Worm (Caenorhabditis elegans) whole organism, L4 larva: ENCODE results near the gene sym-3.
A peak's percentile ranks its signal among the peaks of the same experiment; 100 is the strongest.

Experiments
- D1046.2 ChIP-seq: fragments of 200-800 bp; sonication (Bioruptor generic); IDR thresholded peaks from 2 replicates; pipeline ENCODE4 v1.3.6; 2022; ENCODE audit warnings: missing genetic modification characterization, missing compliant biosample characterization
- F26F4.8 ChIP-seq: fragments of 200-800 bp; sonication (Bioruptor generic); conservative IDR thresholded peaks from 2 replicates; pipeline ENCODE4 v1.3.6; 2022; ENCODE audit warnings: missing genetic modification characterization, missing compliant biosample characterization
- F44E2.7 ChIP-seq: fragments of 200-800 bp; sonication (Bioruptor generic); IDR thresholded peaks from 2 replicates; pipeline ENCODE4 v2.1.2; 2022; ENCODE audit warnings: missing genetic modification characterization, missing compliant biosample characterization
- F49E8.2 ChIP-seq: sonication (generic microtip); optimal IDR thresholded peaks from 2 replicates; lab custom pipeline; 2016; ENCODE audit warnings: missing compliant biosample characterization, mild to moderate bottlenecking, missing genetic modification characterization, borderline replicate concordance
- R02D3.7 ChIP-seq: fragments of 150-350 bp; sonication (generic microtip); optimal IDR thresholded peaks from 3 replicates; lab custom pipeline; 2014; ENCODE audit warnings: missing biosample characterization, missing genetic modification characterization
- T20F7.1 ChIP-seq: fragments of 200-800 bp; sonication (Bioruptor generic); optimal IDR thresholded peaks from 2 replicates; lab custom pipeline; 2018; ENCODE audit warnings: mild to moderate bottlenecking, missing genetic modification characterization, missing compliant biosample characterization
- Y105C5A.15 ChIP-seq: fragments of 200-800 bp; sonication (Bioruptor generic); IDR thresholded peaks from 2 replicates; pipeline ENCODE4 v1.3.6; 2022; ENCODE audit warnings: missing genetic modification characterization, missing compliant biosample characterization
- aha-1 ChIP-seq: fragments of 150-350 bp; peaks from one replicate; lab custom pipeline; 2014; ENCODE audit warnings: missing biosample characterization, missing genetic modification characterization
- ama-1 ChIP-seq: fragments of 150-350 bp; optimal IDR thresholded peaks from 2 replicates; lab custom pipeline; 2014; ENCODE audit warnings: inconsistent platforms, mixed read lengths
- ceh-20 ChIP-seq: fragments of 200-800 bp; sonication (Bioruptor generic); IDR thresholded peaks from 2 replicates; pipeline ENCODE4 v1.3.6; 2022; ENCODE audit warnings: missing genetic modification reagents, missing genetic modification characterization, missing compliant biosample characterization
- ceh-28 ChIP-seq: fragments of 150-350 bp; optimal IDR thresholded peaks from 2 replicates; lab custom pipeline; 2014; ENCODE audit warnings: missing biosample characterization, missing genetic modification reagents, missing genetic modification characterization
- ceh-82 ChIP-seq: sonication (generic microtip); optimal IDR thresholded peaks from 2 replicates; lab custom pipeline; 2017; ENCODE audit warnings: missing biosample characterization, missing genetic modification characterization
- cey-2 ChIP-seq: sonication (generic microtip); optimal IDR thresholded peaks from 3 replicates; lab custom pipeline; 2017; ENCODE audit warnings: missing genetic modification characterization, mild to moderate bottlenecking, missing compliant biosample characterization, antibody characterized with exemption, borderline replicate concordance; ENCODE audit not compliant: insufficient read depth
- daf-12 ChIP-seq: fragments of 150-350 bp; optimal IDR thresholded peaks from 2 replicates; lab custom pipeline; 2014; ENCODE audit warnings: missing biosample characterization, missing genetic modification reagents, missing genetic modification characterization
- daf-16 ChIP-seq, 3 experiments: sonication (generic microtip); optimal IDR thresholded peaks; 2 replicates each; lab custom pipeline; 2016 to 2017; ENCODE audit warnings: missing genetic modification characterization in 3 of 3, missing genetic modification reagents in 3 of 3, mild to moderate bottlenecking in 2 of 3, missing compliant biosample characterization in 2 of 3, missing biosample characterization in 1 of 3, moderate library complexity in 1 of 3
- dmd-6 ChIP-seq: fragments of 200-800 bp; sonication (Bioruptor generic); IDR thresholded peaks from 2 replicates; pipeline ENCODE4 v1.3.6; 2022; ENCODE audit warnings: missing genetic modification reagents, missing genetic modification characterization, missing compliant biosample characterization
- dmd-9 ChIP-seq: fragments of 200-800 bp; sonication (Bioruptor generic); IDR thresholded peaks from 2 replicates; pipeline ENCODE4 v1.3.6; 2022; ENCODE audit warnings: missing genetic modification reagents, missing genetic modification characterization, missing compliant biosample characterization
- dpl-1 ChIP-seq: fragments of 150-350 bp; optimal IDR thresholded peaks from 2 replicates; lab custom pipeline; 2014; ENCODE audit warnings: missing biosample characterization, missing genetic modification reagents, missing genetic modification characterization
- duxl-1 ChIP-seq: sonication (generic microtip); optimal IDR thresholded peaks from 2 replicates; lab custom pipeline; 2016; ENCODE audit warnings: mild to moderate bottlenecking, missing genetic modification characterization, moderate library complexity, missing compliant biosample characterization; ENCODE audit not compliant: poor library complexity
- egl-27 ChIP-seq: sonication (generic microtip); optimal IDR thresholded peaks from 3 replicates; lab custom pipeline; 2017; ENCODE audit warnings: missing biosample characterization, missing genetic modification reagents, missing genetic modification characterization
- fos-1 ChIP-seq: fragments of 150-350 bp; optimal IDR thresholded peaks from 2 replicates; lab custom pipeline; 2014; ENCODE audit warnings: missing biosample characterization, missing genetic modification characterization
- gei-8 ChIP-seq: fragments of 200-800 bp; sonication (Bioruptor generic); optimal IDR thresholded peaks from 2 replicates; lab custom pipeline; 2018; ENCODE audit warnings: mild to moderate bottlenecking, missing genetic modification characterization, missing compliant biosample characterization
- hlh-30 ChIP-seq: sonication (generic microtip); optimal IDR thresholded peaks from 2 replicates; lab custom pipeline; 2017; ENCODE audit warnings: antibody characterized with exemption, mild to moderate bottlenecking, missing genetic modification characterization, missing compliant biosample characterization; ENCODE audit not compliant: insufficient read depth
- lin-13 ChIP-seq: fragments of 150-350 bp; optimal IDR thresholded peaks from 2 replicates; lab custom pipeline; 2014; ENCODE audit warnings: missing biosample characterization, missing genetic modification reagents, missing genetic modification characterization
- lin-15B ChIP-seq: fragments of 150-350 bp; sonication (generic microtip); optimal IDR thresholded peaks from 3 replicates; lab custom pipeline; 2014; ENCODE audit warnings: missing biosample characterization, missing genetic modification characterization
- lir-3 ChIP-seq: sonication (generic microtip); optimal IDR thresholded peaks from 2 replicates; lab custom pipeline; 2016; ENCODE audit warnings: mild to moderate bottlenecking, missing genetic modification characterization, missing compliant biosample characterization
- lsy-2 ChIP-seq, 2 experiments: fragments of 150-350 bp in 1 of 2; sonication (generic microtip) in 1 of 2; optimal IDR thresholded peaks; 2 replicates each; lab custom pipeline; 2014 to 2017; ENCODE audit warnings: missing biosample characterization in 2 of 2, missing genetic modification characterization in 2 of 2
- madf-5 ChIP-seq, 2 experiments: fragments of 200-800 bp; sonication (Bioruptor generic); IDR thresholded peaks; 2 replicates each; pipeline ENCODE4 v1.3.6; 2022; ENCODE audit warnings: missing compliant biosample characterization in 2 of 2, missing genetic modification characterization in 2 of 2
- mdl-1 ChIP-seq, 2 experiments: fragments of 150-350 bp in 1 of 2; sonication (generic microtip) in 1 of 2; optimal IDR thresholded peaks; 2 replicates each; lab custom pipeline; 2014 to 2017; ENCODE audit warnings: missing biosample characterization in 2 of 2, missing genetic modification characterization in 2 of 2
- mes-2 ChIP-seq: sonication (generic microtip); optimal IDR thresholded peaks from 2 replicates; lab custom pipeline; 2016; ENCODE audit warnings: missing genotype, mild to moderate bottlenecking, missing genetic modification characterization, missing compliant biosample characterization; ENCODE audit not compliant: poor library complexity, severe bottlenecking
- nhr-11 ChIP-seq: fragments of 150-350 bp; optimal IDR thresholded peaks from 2 replicates; lab custom pipeline; 2014; ENCODE audit warnings: missing biosample characterization, missing genetic modification characterization
- nhr-25 ChIP-seq: sonication (generic microtip); optimal IDR thresholded peaks from 2 replicates; lab custom pipeline; 2017; ENCODE audit warnings: missing genetic modification characterization, mild to moderate bottlenecking, missing compliant biosample characterization, antibody characterized with exemption, moderate library complexity, borderline replicate concordance; ENCODE audit not compliant: insufficient read depth
- nhr-28 ChIP-seq: fragments of 150-350 bp; optimal IDR thresholded peaks from 2 replicates; lab custom pipeline; 2014; ENCODE audit warnings: missing biosample characterization, missing genetic modification characterization
- nhr-42 ChIP-seq: fragments of 200-800 bp; sonication (Bioruptor generic); IDR thresholded peaks from 2 replicates; pipeline ENCODE4 v1.3.6; 2022; ENCODE audit warnings: missing genetic modification characterization, missing compliant biosample characterization
- nhr-6 ChIP-seq: fragments of 150-350 bp; optimal IDR thresholded peaks from 2 replicates; lab custom pipeline; 2014; ENCODE audit warnings: missing biosample characterization, missing genetic modification characterization
- nhr-76 ChIP-seq: fragments of 150-350 bp; optimal IDR thresholded peaks from 2 replicates; lab custom pipeline; 2014; ENCODE audit warnings: missing biosample characterization, missing genetic modification characterization
- nhr-77 ChIP-seq: fragments of 150-350 bp; optimal IDR thresholded peaks from 2 replicates; lab custom pipeline; 2014; ENCODE audit warnings: missing biosample characterization, missing genetic modification characterization
- rbr-2 ChIP-seq: sonication (generic microtip); optimal IDR thresholded peaks from 2 replicates; lab custom pipeline; 2016; ENCODE audit warnings: missing genotype, missing genetic modification characterization, missing compliant biosample characterization
- set-16 ChIP-seq: fragments of 200-800 bp; sonication (Bioruptor generic); IDR thresholded peaks from 2 replicates; pipeline ENCODE4 v1.3.6; 2022; ENCODE audit warnings: missing genetic modification reagents, missing genetic modification characterization, missing compliant biosample characterization
- unc-130 ChIP-seq: sonication (generic microtip); optimal IDR thresholded peaks from 2 replicates; lab custom pipeline; 2016; ENCODE audit warnings: missing genetic modification reagents, missing genetic modification characterization, missing compliant biosample characterization
- unc-62 ChIP-seq, 3 experiments: fragments of 150-350 bp in 1 of 3; sonication (generic microtip); optimal IDR thresholded peaks in 2 of 3; peaks in 1 of 3; 1 replicate in 1 of 3; 2 replicates in 2 of 3; lab custom pipeline; 2014 to 2017; ENCODE audit warnings: missing biosample characterization in 3 of 3, missing genetic modification characterization in 3 of 3, missing genetic modification reagents in 3 of 3, missing genotype in 1 of 3
- vab-7 ChIP-seq: fragments of 200-800 bp; sonication (Bioruptor generic); IDR thresholded peaks from 2 replicates; pipeline ENCODE4 v1.3.6; 2022; ENCODE audit warnings: missing genetic modification reagents, missing genetic modification characterization, missing compliant biosample characterization
- zag-1 ChIP-seq: fragments of 150-350 bp; optimal IDR thresholded peaks from 2 replicates; lab custom pipeline; 2014; ENCODE audit warnings: missing biosample characterization, missing genetic modification characterization
- zfp-2 ChIP-seq: sonication (generic microtip); optimal IDR thresholded peaks from 2 replicates; lab custom pipeline; 2016; ENCODE audit warnings: mild to moderate bottlenecking, missing genetic modification characterization, missing compliant biosample characterization
- zfp-3 ChIP-seq: fragments of 200-800 bp; sonication (Bioruptor generic); conservative IDR thresholded peaks from 2 replicates; pipeline ENCODE4 v1.3.6; 2022; ENCODE audit warnings: missing genetic modification reagents, missing genetic modification characterization, missing compliant biosample characterization
- ztf-7 ChIP-seq: fragments of 150-350 bp; optimal IDR thresholded peaks from 2 replicates; lab custom pipeline; 2014; ENCODE audit warnings: missing biosample characterization, missing genetic modification characterization

sym-3 gene

ce11 chrX:5821842-5822241 is 48.3 kb downstream of the sym-3 start, which contains the start of gene hbl-1:
hbl-1 (plus strand) TSS chrX:5822142.
- TF ChIP-seq cey-2 (tag; lab: Kevin White, UChicago) (no peak), ceh-20 (GFP tag; lab: Robert Waterston, UW) (no peak), ama-1 (lab: Kevin White, UChicago) (no peak), T20F7.1 (GFP tag; lab: Kevin White, UChicago) (no peak), gei-8 (no peak), nhr-25 (tag; lab: Kevin White, UChicago) (no peak), zag-1 (tag; lab: Kevin White, UChicago) (no peak), F44E2.7 (GFP tag; lab: Robert Waterston, UW) (no peak), nhr-11 (tag; lab: Kevin White, UChicago) (no peak), fos-1 (no peak), nhr-76 (no peak), ceh-82 (tag; lab: Kevin White, UChicago) (no peak), ztf-7 (no peak), ceh-28 (tag; lab: Kevin White, UChicago) (no peak)
- TF ChIP-seq, all 104 proteins: peak for 0

DNA sequence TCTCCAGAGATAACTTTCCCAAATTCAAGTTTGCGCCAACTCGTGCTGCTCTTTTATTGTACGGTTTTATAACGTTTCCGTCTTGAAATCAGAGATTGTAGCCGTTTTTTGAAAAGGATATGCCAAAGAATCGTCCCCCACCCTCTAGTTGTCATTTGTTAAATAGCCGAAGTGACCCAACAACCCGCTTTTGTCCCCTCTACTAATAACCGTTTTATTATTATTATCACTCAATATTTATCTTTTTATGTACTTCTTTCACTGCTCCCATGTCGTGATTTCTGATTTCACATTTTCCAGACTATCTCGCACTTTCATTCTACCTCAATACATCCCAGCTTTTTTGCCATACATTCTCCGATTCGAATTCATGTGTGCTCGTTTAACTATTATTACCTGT is 53.4 kb downstream of the sym-3 start:
- TF ChIP-seq mes-2 (tag; lab: Kevin White, UChicago) (no peak), ztf-7 (no peak), nhr-42 (no peak), madf-5 (GFP tag; IDR thresholded peaks at IDR 0.05; lab: Robert Waterston, UW) (no peak), egl-27 (tag; lab: Kevin White, UChicago) (no peak), unc-62 (GFP tag; optimal IDR thresholded peaks at IDR 0.05 in 1 of 2; lab: Kevin White, UChicago) (peak in 1 of 2 experiments; percentile 77), unc-62 (tag; optimal IDR thresholded peaks at IDR 0.05; lab: Kevin White, UChicago) (no peak)

DNA sequence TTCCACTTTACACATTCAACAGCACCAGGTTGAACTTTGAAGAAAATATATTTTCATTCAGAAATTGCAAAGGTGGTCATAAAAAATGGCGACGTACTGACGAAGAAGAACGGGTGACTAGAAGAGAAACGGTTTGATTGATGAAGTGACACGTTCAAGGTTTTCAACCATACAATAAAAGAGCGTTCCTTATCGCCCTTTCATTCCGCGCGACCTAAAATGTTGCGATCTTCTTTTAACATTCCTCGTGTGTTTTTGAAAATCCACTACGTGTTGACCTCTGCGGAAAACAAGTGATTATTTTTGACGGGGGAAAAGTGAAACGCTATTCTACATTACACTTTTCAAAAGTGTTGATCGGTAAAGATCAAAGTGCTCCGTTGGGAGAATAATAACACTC is 54.5 kb downstream of the sym-3 start:
- TF ChIP-seq dmd-9 (GFP tag; lab: Robert Waterston, UW) (no peak), D1046.2 (GFP tag; lab: Robert Waterston, UW) (no peak), F49E8.2 (tag; lab: Kevin White, UChicago) (no peak), zag-1 (tag; lab: Kevin White, UChicago) (no peak), duxl-1 (tag; lab: Kevin White, UChicago) (no peak), rbr-2 (no peak), dpl-1 (GFP tag; lab: Kevin White, UChicago) (no peak), unc-130 (GFP tag; lab: Kevin White, UChicago) (no peak), vab-7 (GFP tag; lab: Robert Waterston, UW) (no peak), daf-16 (GFP tag; optimal IDR thresholded peaks at IDR 0.05; lab: Kevin White, UChicago) (peak in 1 of 2 experiments; percentile 80), daf-16 (tag; optimal IDR thresholded peaks at IDR 0.05; lab: Kevin White, UChicago) (no peak), F26F4.8 (GFP tag; lab: Robert Waterston, UW) (no peak), nhr-11 (tag; lab: Kevin White, UChicago) (no peak), mes-2 (tag; lab: Kevin White, UChicago) (no peak), lin-15B (no peak), lin-13 (no peak), nhr-28 (peak; percentile 72), ceh-82 (tag; lab: Kevin White, UChicago) (no peak), daf-12 (tag; lab: Kevin White, UChicago) (no peak), unc-62 (GFP tag; optimal IDR thresholded peaks at IDR 0.05 in 1 of 2; lab: Kevin White, UChicago) (peak in 1 of 2 experiments; percentile 100), unc-62 (tag; optimal IDR thresholded peaks at IDR 0.05; lab: Kevin White, UChicago) (no peak), zfp-3 (GFP tag; lab: Robert Waterston, UW) (no peak), lsy-2 (tag; optimal IDR thresholded peaks at IDR 0.05; lab: Kevin White, UChicago) (peak in 1 of 2 experiments; percentile 18), set-16 (GFP tag; lab: Robert Waterston, UW) (no peak), dmd-6 (GFP tag; lab: Robert Waterston, UW) (no peak), hlh-30 (tag; lab: Kevin White, UChicago) (peak; percentile 70), R02D3.7 (tag; lab: Kevin White, UChicago) (no peak), gei-8 (no peak), zfp-2 (tag; lab: Kevin White, UChicago) (no peak), fos-1 (no peak), nhr-6 (no peak), lir-3 (tag; lab: Kevin White, UChicago) (no peak), madf-5 (GFP tag; IDR thresholded peaks at IDR 0.05; lab: Robert Waterston, UW) (no peak), mdl-1 (tag; optimal IDR thresholded peaks at IDR 0.05; lab: Kevin White, UChicago) (peak in 1 of 2 experiments; percentile 67), Y105C5A.15 (GFP tag; lab: Robert Waterston, UW) (no peak), aha-1 (tag; lab: Kevin White, UChicago) (peak; percentile 83), nhr-77 (tag; lab: Kevin White, UChicago) (no peak)
